Worm (Caenorhabditis elegans): ENCODE data around the gene ceph-41.

Gene ceph-41

DNA sequence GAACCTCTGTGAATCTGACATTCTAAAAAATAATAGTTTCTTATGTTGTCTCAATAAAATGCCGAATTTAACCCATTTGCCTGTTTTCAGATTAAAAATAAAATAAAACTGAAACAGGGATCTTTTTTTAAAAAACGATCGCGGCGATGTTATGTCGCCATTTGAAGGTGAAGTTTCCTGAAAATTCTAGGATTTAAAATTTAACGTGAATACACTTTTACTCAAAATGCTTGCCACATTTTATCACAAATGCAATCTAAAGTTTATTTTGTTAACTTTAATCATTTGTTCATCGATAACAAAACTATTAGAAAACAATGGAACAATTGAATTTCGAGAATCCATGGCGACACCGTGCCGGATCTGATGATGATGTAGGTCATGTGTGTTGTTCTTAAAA, 27.4 kb upstream of the ceph-41 start, which contains the start of gene Y42H9AR.2:
Gene Y42H9AR.2, plus strand, starts transcription at position 301 of the 400 bp plus-strand sequence.
- TF ChIP-seq cey-2 (tag; optimal IDR thresholded peaks at IDR 0.05; ENCODE audit: borderline replicate concordance, insufficient read depth) (no peak), mes-2 (tag; optimal IDR thresholded peaks at IDR 0.05; ENCODE audit: poor library complexity, severe bottlenecking) (no peak), T26A8.4 (GFP tag; IDR thresholded peaks at IDR 0.05) (no peak), set-16 (GFP tag; IDR thresholded peaks at IDR 0.05) (no peak), F44E2.7 (GFP tag; IDR thresholded peaks at IDR 0.05) (no peak), fkh-10 (GFP tag; optimal IDR thresholded peaks at IDR 0.05) (no peak), spr-3 (GFP tag; optimal IDR thresholded peaks at IDR 0.05) (no peak), arid-1 (GFP tag; conservative IDR thresholded peaks at IDR 0.05) (no peak), ceh-62 (tag; optimal IDR thresholded peaks at IDR 0.05) (no peak), ceh-44 (GFP tag; IDR thresholded peaks at IDR 0.05) (no peak), zag-1 (tag; optimal IDR thresholded peaks at IDR 0.05) (no peak), F26F4.8 (GFP tag; conservative IDR thresholded peaks at IDR 0.05) (no peak), zip-11 (GFP tag; IDR thresholded peaks at IDR 0.05) (no peak), nhr-76 (tag; optimal IDR thresholded peaks at IDR 0.05) (no peak), lir-3 (tag; optimal IDR thresholded peaks at IDR 0.05) (no peak), lin-29 (GFP tag; IDR thresholded peaks at IDR 0.05) (no peak), nhr-25 (tag; optimal IDR thresholded peaks at IDR 0.05; ENCODE audit: borderline replicate concordance, insufficient read depth) (no peak), ZK546.5 (tag; optimal IDR thresholded peaks at IDR 0.05) (no peak), gei-8 (GFP tag; optimal IDR thresholded peaks at IDR 0.05) (no peak)

DNA sequence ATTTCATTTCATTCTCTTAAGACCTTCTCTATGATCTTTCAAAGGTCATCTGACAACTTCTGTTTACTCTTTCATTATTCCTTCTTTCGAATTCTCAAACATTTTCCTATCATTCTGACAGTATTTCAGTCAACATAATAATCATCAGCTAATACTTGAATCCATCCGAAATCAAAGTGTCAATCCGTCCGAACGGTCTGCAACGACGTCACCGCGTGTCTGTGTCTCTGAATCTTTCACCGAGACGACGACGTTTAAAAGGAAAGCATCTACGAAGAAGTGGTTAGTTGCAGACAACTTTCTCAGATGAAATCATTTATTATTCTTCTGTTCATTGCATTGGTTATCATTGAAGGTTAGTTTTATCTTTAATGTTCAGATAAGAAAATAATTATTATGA, 24.8 kb upstream of the ceph-41 start, which contains the start of gene Y42H9AR.5:
Gene Y42H9AR.5, plus strand, starts transcription at position 301 of the 400 bp plus-strand sequence.
- TF ChIP-seq mdl-1 (tag; optimal IDR thresholded peaks at IDR 0.05) (peak in 1 of 2 experiments; percentile 9), F10B5.3 (tag; optimal IDR thresholded peaks at IDR 0.05) (no peak), aha-1 (tag) (peak; percentile 12), lin-15B (tag; optimal IDR thresholded peaks at IDR 0.05) (no peak), saeg-2 (GFP tag; IDR thresholded peaks at IDR 0.05) (no peak)

DNA sequence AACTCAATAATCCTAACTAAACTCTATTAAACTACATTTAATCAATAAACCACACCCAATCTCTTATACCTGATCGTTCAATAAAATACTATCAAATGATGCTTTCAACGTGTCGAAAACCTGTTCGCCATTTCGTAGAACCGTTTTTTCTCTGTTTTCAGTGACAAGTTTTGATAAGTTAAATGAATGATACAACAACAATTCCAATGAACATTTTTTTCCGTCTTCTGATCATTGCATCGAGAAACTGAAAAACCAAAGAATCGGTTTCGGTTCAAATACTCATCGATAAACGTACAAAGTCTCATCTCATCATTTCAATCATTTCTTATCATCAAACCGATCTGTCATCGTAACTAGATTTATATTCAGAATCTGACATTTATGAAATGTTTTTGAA, 23.8 kb upstream of the ceph-41 start:
- TF ChIP-seq nhr-48 (tag; optimal IDR thresholded peaks at IDR 0.05) (peak; percentile 9), unc-62 (GFP tag; optimal IDR thresholded peaks at IDR 0.05 in 1 of 2) (peak in 1 of 2 experiments; percentile 81), unc-62 (tag; optimal IDR thresholded peaks at IDR 0.05) (no peak), mxl-3 (GFP tag; optimal IDR thresholded peaks at IDR 0.05) (peak; percentile 73), dmd-6 (GFP tag; IDR thresholded peaks at IDR 0.05) (peak; percentile 59; the same call in 1 of the 2 replicates), dpl-1 (GFP tag; optimal IDR thresholded peaks at IDR 0.05) (no peak)

DNA sequence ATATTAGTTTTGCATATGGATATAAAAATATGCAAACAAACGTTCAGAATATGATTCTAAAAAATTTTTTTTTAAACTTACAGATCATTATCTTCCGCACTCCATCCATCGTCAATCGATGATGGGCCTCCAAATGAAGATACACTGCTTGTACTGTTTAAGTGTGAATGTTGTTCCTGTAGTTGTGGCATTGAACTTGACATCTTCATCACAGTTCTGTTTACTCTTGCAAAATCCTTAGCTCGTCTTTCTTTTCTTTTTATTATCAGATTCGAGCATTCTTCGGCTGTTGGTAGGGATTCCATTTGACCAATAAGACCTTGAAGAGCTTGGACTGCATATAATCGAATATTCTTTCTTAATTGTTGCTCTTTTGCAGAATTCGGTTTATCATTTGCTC, 21.9 kb upstream of the ceph-41 start:
- TF ChIP-seq unc-62 (GFP tag; optimal IDR thresholded peaks at IDR 0.05 in 1 of 2) (peak in 1 of 2 experiments; percentile 94), unc-62 (tag; optimal IDR thresholded peaks at IDR 0.05) (no peak), F10B5.3 (tag; optimal IDR thresholded peaks at IDR 0.05) (no peak), pqm-1 (tag; optimal IDR thresholded peaks at IDR 0.05) (no peak), zag-1 (tag; optimal IDR thresholded peaks at IDR 0.05) (no peak), nhr-237 (tag; optimal IDR thresholded peaks at IDR 0.05) (no peak), Y48G9A.11 (GFP tag; IDR thresholded peaks at IDR 0.05) (no peak), dmd-6 (GFP tag; IDR thresholded peaks at IDR 0.05) (no peak)

DNA sequence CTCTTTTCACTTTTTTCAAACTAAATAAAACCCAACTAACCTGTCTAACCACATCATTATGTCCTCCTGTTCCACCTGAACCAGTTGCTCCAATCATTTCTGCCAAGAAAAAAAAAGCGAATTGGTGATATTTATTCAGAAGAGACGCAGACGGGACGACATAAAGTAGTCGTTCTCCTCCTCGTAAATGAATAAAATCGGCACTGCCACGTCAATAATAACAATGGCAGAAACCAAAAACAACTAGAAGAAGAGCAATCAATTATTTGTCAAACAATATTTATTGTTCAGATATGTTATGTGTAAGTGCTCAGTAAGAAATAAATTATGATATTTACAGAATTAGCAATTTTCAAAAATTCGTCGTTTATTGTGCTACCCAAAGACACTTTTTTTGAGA, 19.5 kb upstream of the ceph-41 start, which contains the start of gene rabs-5:
Gene rabs-5, minus strand, starts transcription at position 101 of the 400 bp plus-strand sequence.
- TF ChIP-seq duxl-1 (tag; optimal IDR thresholded peaks at IDR 0.05; ENCODE audit: poor library complexity) (no peak), zip-2 (tag; optimal IDR thresholded peaks at IDR 0.05) (no peak), ceh-44 (GFP tag; IDR thresholded peaks at IDR 0.05) (no peak), dve-1 (tag; optimal IDR thresholded peaks at IDR 0.05; ENCODE audit: insufficient read depth) (no peak), F49E8.2 (tag; optimal IDR thresholded peaks at IDR 0.05; ENCODE audit: borderline replicate concordance) (no peak), nhr-76 (tag; optimal IDR thresholded peaks at IDR 0.05) (no peak), attf-4 (tag; optimal IDR thresholded peaks at IDR 0.05) (no peak), unc-39 (tag; optimal IDR thresholded peaks at IDR 0.05) (no peak), ctbp-1 (GFP tag; IDR thresholded peaks at IDR 0.05) (no peak), ztf-7 (tag; optimal IDR thresholded peaks at IDR 0.05) (no peak), lin-38 (GFP tag; IDR thresholded peaks at IDR 0.05) (no peak), nhr-25 (tag; optimal IDR thresholded peaks at IDR 0.05; ENCODE audit: borderline replicate concordance, insufficient read depth) (no peak), aly-2 (tag; optimal IDR thresholded peaks at IDR 0.05) (no peak), daf-8 (GFP tag; IDR thresholded peaks at IDR 0.05) (no peak), snpc-1.2 (GFP tag; IDR thresholded peaks at IDR 0.05) (no peak), rbr-2 (tag; optimal IDR thresholded peaks at IDR 0.05) (no peak)
